Fruit fly (Drosophila melanogaster) whole organism, wandering third instar larva: ENCODE data around the gene CG15506.

ENCODE experiments used
- Abd-B ChIP-seq: fragments of >200 bp; optimal IDR thresholded peaks from 2 replicates; lab custom pipeline; 2017; ENCODE audit warnings: missing biosample characterization, missing genetic modification characterization
- CG9705 ChIP-seq: fragments of 200-800 bp; sonication (Bioruptor generic); optimal IDR thresholded peaks from 2 replicates; lab custom pipeline; 2018; ENCODE audit warnings: missing biosample characterization, mild to moderate bottlenecking, missing genetic modification characterization
- CrebA ChIP-seq: fragments of 200-800 bp; sonication (Bioruptor generic); optimal IDR thresholded peaks from 2 replicates; lab custom pipeline; 2016; ENCODE audit warnings: missing biosample characterization, mild to moderate bottlenecking, missing genetic modification characterization, borderline replicate concordance
- Dfd ChIP-seq: fragments of >200 bp; optimal IDR thresholded peaks from 2 replicates; lab custom pipeline; 2017; ENCODE audit warnings: missing biosample characterization, missing genetic modification characterization
- Dif ChIP-seq: fragments of 200-275, 200-300 bp; sonication (Bioruptor generic); optimal IDR thresholded peaks from 2 replicates; lab custom pipeline; 2018; ENCODE audit warnings: missing biosample characterization, missing genetic modification characterization; ENCODE audit not compliant: partially characterized antibody
- GATAd ChIP-seq: sonication (Bioruptor generic); optimal IDR thresholded peaks from 2 replicates; lab custom pipeline; 2016; ENCODE audit warnings: missing biosample characterization, missing genetic modification characterization
- HLH106 ChIP-seq: fragments of 200-800 bp; optimal IDR thresholded peaks from 3 replicates; lab custom pipeline; 2019; ENCODE audit warnings: missing biosample characterization, mild to moderate bottlenecking, missing genetic modification characterization, moderate library complexity
- Hnf4 ChIP-seq: fragments of 200-800 bp; sonication (Bioruptor generic); optimal IDR thresholded peaks from 2 replicates; lab custom pipeline; 2016; ENCODE audit warnings: missing biosample characterization, mild to moderate bottlenecking, missing genetic modification characterization
- Hr83 ChIP-seq: fragments of 200-300 bp; sonication (Bioruptor generic); optimal IDR thresholded peaks from 2 replicates; lab custom pipeline; 2016; ENCODE audit warnings: missing biosample characterization, mild to moderate bottlenecking, missing genetic modification characterization, moderate library complexity; ENCODE audit not compliant: poor library complexity, severe bottlenecking
- Jra ChIP-seq: sonication (Bioruptor generic); optimal IDR thresholded peaks from 2 replicates; lab custom pipeline; 2016; ENCODE audit warnings: missing biosample characterization, missing genetic modification characterization
- Mio ChIP-seq: sonication (Bioruptor generic); optimal IDR thresholded peaks from 2 replicates; lab custom pipeline; 2016; ENCODE audit warnings: missing biosample characterization, missing genetic modification characterization
- Myc ChIP-seq: fragments of >200 bp; optimal IDR thresholded peaks from 2 replicates; lab custom pipeline; 2017
- N ChIP-seq: fragments of >200 bp; optimal IDR thresholded peaks from 2 replicates; lab custom pipeline; 2018; ENCODE audit warnings: missing biosample characterization, missing external identifiers, missing genetic modification characterization
- OdsH ChIP-seq: fragments of 200-800 bp; sonication (Bioruptor generic); optimal IDR thresholded peaks from 2 replicates; lab custom pipeline; 2016; ENCODE audit warnings: missing biosample characterization, mild to moderate bottlenecking, missing genetic modification characterization
- Rel ChIP-seq, 2 experiments: fragments of 200-800 bp; sonication (Bioruptor generic) in 1 of 2; optimal IDR thresholded peaks; 2 replicates in 1 of 2; 3 replicates in 1 of 2; lab custom pipeline; 2016 to 2019; ENCODE audit warnings: mild to moderate bottlenecking in 2 of 2, missing biosample characterization in 2 of 2, missing genetic modification characterization in 2 of 2, moderate library complexity in 1 of 2
- Sp1 ChIP-seq: fragments of 200-800 bp; sonication (Bioruptor generic); optimal IDR thresholded peaks from 3 replicates; lab custom pipeline; 2019; ENCODE audit warnings: missing biosample characterization, mild to moderate bottlenecking, missing genetic modification characterization, moderate library complexity
- br ChIP-seq: fragments of 200-800 bp; sonication (Bioruptor generic); optimal IDR thresholded peaks from 2 replicates; lab custom pipeline; 2016; ENCODE audit warnings: missing biosample characterization, missing genetic modification characterization
- dsf ChIP-seq: sonication (Bioruptor generic); optimal IDR thresholded peaks from 2 replicates; lab custom pipeline; 2016; ENCODE audit warnings: missing biosample characterization, missing genetic modification characterization, borderline replicate concordance
- ey ChIP-seq: fragments of 200-800 bp; sonication (Bioruptor generic); optimal IDR thresholded peaks from 2 replicates; lab custom pipeline; 2016; ENCODE audit warnings: missing biosample characterization, missing genetic modification characterization
- foxo ChIP-seq, 2 experiments: fragments of 200-800 bp; sonication (Bioruptor generic); optimal IDR thresholded peaks; 2 replicates in 1 of 2; 3 replicates in 1 of 2; lab custom pipeline; 2016 to 2017; ENCODE audit warnings: missing biosample characterization in 2 of 2, missing genetic modification characterization in 2 of 2
- fru ChIP-seq: fragments of 200-800 bp; sonication (Bioruptor generic); optimal IDR thresholded peaks from 3 replicates; lab custom pipeline; 2016; ENCODE audit warnings: missing biosample characterization, mild to moderate bottlenecking, missing genetic modification characterization
- jim ChIP-seq: fragments of 175-275, 200-325 bp; sonication (Bioruptor generic); optimal IDR thresholded peaks from 2 replicates; lab custom pipeline; 2016; ENCODE audit warnings: missing biosample characterization, mild to moderate bottlenecking, missing genetic modification characterization
- lola ChIP-seq: fragments of >200 bp; optimal IDR thresholded peaks from 2 replicates; lab custom pipeline; 2017; ENCODE audit warnings: missing biosample characterization, missing genetic modification characterization
- psq ChIP-seq: fragments of 200-800 bp; sonication (Bioruptor generic); optimal IDR thresholded peaks from 3 replicates; lab custom pipeline; 2017; ENCODE audit warnings: missing biosample characterization, mild to moderate bottlenecking, missing genetic modification characterization, moderate library complexity
- rgr ChIP-seq: fragments of 200-800 bp; sonication (Bioruptor generic); optimal IDR thresholded peaks from 3 replicates; lab custom pipeline; 2016; ENCODE audit warnings: missing biosample characterization, mild to moderate bottlenecking, missing genetic modification characterization
- woc ChIP-seq: sonication (Bioruptor generic); optimal IDR thresholded peaks from 2 replicates; lab custom pipeline; 2016; ENCODE audit warnings: missing biosample characterization, mild to moderate bottlenecking, missing genetic modification characterization

Gene CG15506

DNA sequence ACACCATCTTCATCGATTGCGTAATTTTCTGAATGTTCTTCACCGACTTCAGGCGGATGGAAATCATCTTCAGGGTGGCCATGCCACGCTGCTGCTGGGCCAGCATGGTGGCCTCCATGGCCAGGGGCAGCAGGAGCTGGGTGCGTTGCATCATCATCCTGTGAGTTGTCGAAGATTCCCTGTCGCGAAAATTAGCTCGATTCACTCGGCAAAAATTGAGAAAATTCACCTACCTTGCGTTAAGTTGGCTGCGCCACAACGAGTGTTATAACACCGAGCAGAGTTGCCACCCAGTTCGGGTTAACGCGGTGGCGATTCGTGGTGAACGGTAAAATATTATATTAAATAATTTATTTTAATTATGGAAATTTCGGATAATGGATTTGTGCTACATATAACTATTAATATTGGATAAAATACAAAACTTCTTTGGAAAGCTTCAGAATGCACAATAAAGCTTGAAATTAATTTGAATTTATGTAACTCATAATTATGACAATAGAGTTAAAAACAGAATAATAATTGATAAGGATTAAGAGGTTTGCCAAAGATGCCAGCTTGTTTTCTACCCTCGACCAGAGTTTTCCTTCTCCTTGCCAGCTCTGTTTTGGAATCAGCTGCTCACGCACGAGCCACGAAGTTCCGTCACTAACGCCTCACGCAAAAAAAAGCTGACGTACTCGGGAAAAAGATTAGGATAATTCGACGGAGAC, 30.3 kb downstream of the CG15506 start, which contains the start of the genes ATPsyngamma and yata:
Gene ATPsyngamma (minus strand): TSS at position 573 of the 713 bp plus-strand sequence.
Gene yata (plus strand): TSS at position 629 of the 713 bp plus-strand sequence.
- TF ChIP-seq CrebA (GFP tag; lab: Kevin White, UChicago) (no peak), dsf (GFP tag; lab: Kevin White, UChicago) (no peak), Mio (GFP tag; lab: Kevin White, UChicago) (no peak), Dfd (GFP tag; lab: Kevin White, UChicago) (no peak), Jra (no peak), Rel (GFP tag; optimal IDR thresholded peaks at IDR 0.05; lab: Kevin White, UChicago) (no peak), Rel (tag; optimal IDR thresholded peaks at IDR 0.05; lab: Kevin White, UChicago) (peak; percentile 76), foxo (GFP tag; optimal IDR thresholded peaks at IDR 0.05; lab: Kevin White, UChicago) (no peak), psq (GFP tag; lab: Kevin White, UChicago) (peak; percentile 35), HLH106 (tag; lab: Kevin White, UChicago) (peak; percentile 61), Dif (GFP tag; lab: Kevin White, UChicago) (no peak), GATAd (GFP tag; lab: Kevin White, UChicago) (no peak), Abd-B (no peak), OdsH (no peak), CG9705 (GFP tag; lab: Kevin White, UChicago) (peak; percentile 10), ey (GFP tag; lab: Kevin White, UChicago) (no peak), Hnf4 (GFP tag; lab: Kevin White, UChicago) (no peak), Myc (peak; percentile 30), rgr (GFP tag; lab: Kevin White, UChicago) (peak; percentile 39), Sp1 (GFP tag; lab: Kevin White, UChicago) (peak; percentile 38), Hr83 (GFP tag; lab: Kevin White, UChicago) (no peak), fru (GFP tag; lab: Kevin White, UChicago) (no peak)

- TF ChIP-seq N (GFP tag; lab: Kevin White, UChicago) (peak; percentile 61), Sp1 (GFP tag; lab: Kevin White, UChicago) (no peak), br (GFP tag; lab: Kevin White, UChicago) (no peak), jim (GFP tag; lab: Kevin White, UChicago) (no peak), Myc (no peak), Mio (GFP tag; lab: Kevin White, UChicago) (no peak)
- TF ChIP-seq, all 38 proteins: peak for 1
Measured at dm6 chr3R:29749304-29750066, 31.0 kb downstream of the CG15506 start.

DNA sequence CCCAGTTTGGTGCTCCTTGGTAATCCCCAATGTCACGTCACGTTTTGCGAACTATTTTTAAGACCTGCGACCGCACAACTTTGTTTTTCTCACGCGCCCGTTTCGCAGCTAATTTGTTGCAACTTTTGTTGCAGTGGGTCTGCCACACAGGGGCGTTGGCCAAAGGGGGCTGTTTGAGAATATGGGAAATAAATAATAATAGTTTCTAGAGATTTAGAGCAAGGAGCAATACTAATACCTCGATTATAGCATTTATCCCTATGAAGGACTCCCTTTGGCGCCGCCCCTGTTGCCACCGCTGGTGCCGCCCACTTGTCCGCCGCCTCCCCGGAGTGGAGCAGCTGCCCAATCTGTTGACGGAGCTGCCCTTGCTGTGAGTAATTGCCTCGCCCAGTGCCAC, 36.8 kb downstream of the CG15506 start:
- TF ChIP-seq Myc (no peak), psq (GFP tag; lab: Kevin White, UChicago) (no peak), foxo (GFP tag; optimal IDR thresholded peaks at IDR 0.05; lab: Kevin White, UChicago) (peak in 1 of 2 experiments; percentile 1), Hnf4 (GFP tag; lab: Kevin White, UChicago) (no peak)

- TF ChIP-seq CG9705 (GFP tag; lab: Kevin White, UChicago) (no peak), Hr83 (GFP tag; lab: Kevin White, UChicago) (no peak), woc (GFP tag; lab: Kevin White, UChicago) (no peak), OdsH (no peak), lola (GFP tag; lab: Kevin White, UChicago) (no peak)
- TF ChIP-seq, all 38 proteins: peak for 0
Measured at dm6 chr3R:29756153-29756552, 37.7 kb downstream of the CG15506 start.

- peak; percentile 15 for TF ChIP-seq rgr (GFP tag; lab: Kevin White, UChicago)
- TF ChIP-seq Rel (GFP tag; optimal IDR thresholded peaks at IDR 0.05; lab: Kevin White, UChicago) = no peak
- peak; percentile 63 for TF ChIP-seq Rel (tag; optimal IDR thresholded peaks at IDR 0.05; lab: Kevin White, UChicago)
- no peak for TF ChIP-seq woc (GFP tag; lab: Kevin White, UChicago)
Measured at dm6 chr3R:29757226-29757625, 38.8 kb downstream of the CG15506 start.
